Fruit fly (Drosophila melanogaster) whole organism, embryonic: ENCODE data around the gene Hexim.

Source experiments
- B-H2 ChIP-seq: fragments of 200-800 bp; sonication (Bioruptor generic); optimal IDR thresholded peaks from 2 replicates; lab custom pipeline; 2018; ENCODE audit warnings: missing biosample characterization, mild to moderate bottlenecking, missing genetic modification characterization
- CG1024 ChIP-seq: fragments of 200-800 bp; sonication (Bioruptor generic); IDR thresholded peaks from 2 replicates; pipeline ENCODE4 v1.3.6; 2022; ENCODE audit warnings: missing biosample characterization, missing genetic modification characterization
- CG10267 ChIP-seq: fragments of 200-800 bp; sonication (Bioruptor generic); optimal IDR thresholded peaks from 2 replicates; lab custom pipeline; 2018; ENCODE audit warnings: missing biosample characterization, mild to moderate bottlenecking, missing genetic modification characterization, moderate library complexity
- CG10543 ChIP-seq: fragments of 200-800 bp; sonication (Bioruptor generic); optimal IDR thresholded peaks from 3 replicates; lab custom pipeline; 2017; ENCODE audit warnings: missing biosample characterization, mild to moderate bottlenecking, missing genetic modification characterization, moderate library complexity
- CG12155 ChIP-seq: fragments of 200-800 bp; sonication (Bioruptor generic); optimal IDR thresholded peaks from 3 replicates; lab custom pipeline; 2016; ENCODE audit warnings: missing biosample characterization, missing genetic modification characterization
- CG1233 ChIP-seq: fragments of 200-800 bp; sonication (Bioruptor generic); optimal IDR thresholded peaks from 4 replicates; lab custom pipeline; 2018; ENCODE audit warnings: missing biosample characterization, mild to moderate bottlenecking, missing genetic modification characterization
- CG12744 ChIP-seq: fragments of 200-800 bp; sonication (Bioruptor generic); optimal IDR thresholded peaks from 2 replicates; lab custom pipeline; 2016; ENCODE audit warnings: missing biosample characterization, missing genetic modification characterization
- CG14050 ChIP-seq: fragments of 200-800 bp; sonication (Bioruptor generic); IDR thresholded peaks from 3 replicates; pipeline ENCODE4 v1.3.6; 2022; ENCODE audit warnings: missing biosample characterization, missing genetic modification characterization
- CG17802 ChIP-seq: fragments of 200-800 bp; sonication (Bioruptor generic); optimal IDR thresholded peaks from 2 replicates; lab custom pipeline; 2018; ENCODE audit warnings: missing biosample characterization, mild to moderate bottlenecking, missing genetic modification characterization, moderate library complexity
- CG1792 ChIP-seq: fragments of 200-800 bp; sonication (Bioruptor generic); optimal IDR thresholded peaks from 2 replicates; lab custom pipeline; 2016; ENCODE audit warnings: missing biosample characterization, missing genetic modification characterization
- CG3838 ChIP-seq: fragments of 200-800 bp; sonication (Bioruptor generic); optimal IDR thresholded peaks from 3 replicates; lab custom pipeline; 2016; ENCODE audit warnings: missing biosample characterization, missing genetic modification characterization
- CG42726 ChIP-seq: fragments of 200-800 bp; sonication (Bioruptor generic); IDR thresholded peaks from 2 replicates; pipeline ENCODE4 v1.3.6; 2022; ENCODE audit warnings: missing biosample characterization, missing genetic modification characterization; ENCODE audit not compliant: partially characterized antibody
- CG4424 ChIP-seq: fragments of 200-800 bp; sonication (Bioruptor generic); optimal IDR thresholded peaks from 3 replicates; lab custom pipeline; 2016; ENCODE audit warnings: missing biosample characterization, missing genetic modification characterization
- CG6765 ChIP-seq: fragments of 200-800 bp; sonication (Bioruptor generic); optimal IDR thresholded peaks from 3 replicates; lab custom pipeline; 2017; ENCODE audit warnings: missing biosample characterization, mild to moderate bottlenecking, missing genetic modification characterization
- CG7928 ChIP-seq: fragments of 200-800 bp; sonication (Bioruptor generic); optimal IDR thresholded peaks from 2 replicates; lab custom pipeline; 2017; ENCODE audit warnings: missing biosample characterization, mild to moderate bottlenecking, missing genetic modification characterization
- CG8765 ChIP-seq: fragments of 200-800 bp; sonication (Bioruptor generic); IDR thresholded peaks from 2 replicates; pipeline ENCODE4 v1.3.6; 2022; ENCODE audit warnings: missing biosample characterization, missing genetic modification characterization
- CG9215 ChIP-seq: fragments of 200-800 bp; sonication (Bioruptor generic); IDR thresholded peaks from 2 replicates; pipeline ENCODE4 v1.3.6; 2022; ENCODE audit warnings: missing biosample characterization, missing genetic modification characterization
- CG9609 ChIP-seq: fragments of 200-800 bp; sonication (Bioruptor generic); optimal IDR thresholded peaks from 3 replicates; lab custom pipeline; 2016; ENCODE audit warnings: missing biosample characterization, missing genetic modification characterization
- Deaf1 ChIP-seq: fragments of 200-800 bp; optimal IDR thresholded peaks from 3 replicates; lab custom pipeline; 2019; ENCODE audit warnings: missing biosample characterization, mild to moderate bottlenecking, missing genetic modification characterization, moderate library complexity
- Dip2 ChIP-seq: fragments of 200-800 bp; sonication (Bioruptor generic); IDR thresholded peaks from 2 replicates; pipeline ENCODE4 v1.3.6; 2022; ENCODE audit warnings: missing biosample characterization, missing genetic modification characterization
- Doc2 ChIP-seq: fragments of 200-800 bp; sonication (Bioruptor generic); IDR thresholded peaks from 2 replicates; pipeline ENCODE4 v1.3.6; 2022; ENCODE audit warnings: missing biosample characterization, missing genetic modification characterization
- Gug ChIP-seq: fragments of 200-800 bp; sonication (Bioruptor generic); IDR thresholded peaks from 4 replicates; pipeline ENCODE4 v1.3.6; 2022; ENCODE audit warnings: missing biosample characterization, missing genetic modification characterization
- HHEX ChIP-seq: fragments of 200-800 bp; sonication (Bioruptor generic); optimal IDR thresholded peaks from 3 replicates; lab custom pipeline; 2017; ENCODE audit warnings: missing biosample characterization, mild to moderate bottlenecking, missing genetic modification characterization, missing genetic modification reagents
- Hr51 ChIP-seq, 2 experiments: fragments of 200-800 bp; sonication (Bioruptor generic); optimal IDR thresholded peaks; 2 replicates in 1 of 2; 3 replicates in 1 of 2; lab custom pipeline; 2016 to 2018; ENCODE audit warnings: missing biosample characterization in 2 of 2, missing genetic modification characterization in 2 of 2, mild to moderate bottlenecking in 1 of 2, moderate library complexity in 1 of 2
- Hr78 ChIP-seq, 2 experiments: fragments of 200-800 bp in 1 of 2; fragments of >200 bp in 1 of 2; sonication (Bioruptor generic) in 1 of 2; optimal IDR thresholded peaks; 2 replicates each; lab custom pipeline; 2017 to 2019; ENCODE audit warnings: missing biosample characterization in 2 of 2, missing genetic modification characterization in 2 of 2, mild to moderate bottlenecking in 1 of 2, moderate library complexity in 1 of 2
- Meics ChIP-seq: fragments of 200-800 bp; sonication (Bioruptor generic); optimal IDR thresholded peaks from 2 replicates; lab custom pipeline; 2017; ENCODE audit warnings: missing biosample characterization, mild to moderate bottlenecking, missing genetic modification characterization
- NK7.1 ChIP-seq: fragments of 200-800 bp; sonication (Bioruptor generic); optimal IDR thresholded peaks from 3 replicates; lab custom pipeline; 2016; ENCODE audit warnings: missing biosample characterization, missing genetic modification characterization
- Nf-YB ChIP-seq: fragments of 200-800 bp; sonication (Bioruptor generic); optimal IDR thresholded peaks from 3 replicates; lab custom pipeline; 2019; ENCODE audit warnings: missing biosample characterization, mild to moderate bottlenecking, missing genetic modification characterization, moderate library complexity
- Spps ChIP-seq: fragments of 200-800 bp; sonication (Bioruptor generic); optimal IDR thresholded peaks from 2 replicates; lab custom pipeline; 2018; ENCODE audit warnings: missing biosample characterization, mild to moderate bottlenecking, missing genetic modification characterization
- Xbp1 ChIP-seq: fragments of 200-800 bp; sonication (Bioruptor generic); optimal IDR thresholded peaks from 3 replicates; lab custom pipeline; 2016; ENCODE audit warnings: missing biosample characterization, mild to moderate bottlenecking, missing genetic modification characterization
- ase ChIP-seq: fragments of 200-800 bp; sonication (Bioruptor generic); IDR thresholded peaks from 3 replicates; pipeline ENCODE4 v1.3.6; 2022; ENCODE audit warnings: missing biosample characterization, missing genetic modification characterization
- ato ChIP-seq: fragments of 200-800 bp; sonication (Bioruptor generic); IDR thresholded peaks from 2 replicates; pipeline ENCODE4 v1.3.6; 2022; ENCODE audit warnings: missing biosample characterization, missing genetic modification characterization; ENCODE audit not compliant: partially characterized antibody
- az2 ChIP-seq: fragments of 200-800 bp; sonication (Bioruptor generic); optimal IDR thresholded peaks from 3 replicates; lab custom pipeline; 2016; ENCODE audit warnings: missing biosample characterization, missing genetic modification characterization
- bowl ChIP-seq: fragments of 200-800 bp; sonication (Bioruptor generic); IDR thresholded peaks from 2 replicates; pipeline ENCODE4 v1.3.6; 2022; ENCODE audit warnings: missing biosample characterization, missing genetic modification characterization
- cad ChIP-seq: fragments of >200 bp; optimal IDR thresholded peaks from 2 replicates; lab custom pipeline; 2017; ENCODE audit warnings: missing biosample characterization, missing genetic modification characterization
- chn ChIP-seq: fragments of 200-800 bp; sonication (Bioruptor generic); optimal IDR thresholded peaks from 2 replicates; lab custom pipeline; 2016; ENCODE audit warnings: missing biosample characterization, missing genetic modification characterization
- ems ChIP-seq: fragments of 200-800 bp; sonication (Bioruptor generic); optimal IDR thresholded peaks from 3 replicates; lab custom pipeline; 2016; ENCODE audit warnings: missing biosample characterization, missing genetic modification characterization
- fu2 ChIP-seq: fragments of 200-800 bp; sonication (Bioruptor generic); optimal IDR thresholded peaks from 2 replicates; lab custom pipeline; 2016; ENCODE audit warnings: missing biosample characterization, missing genetic modification characterization
- gce ChIP-seq: fragments of 200-800 bp; sonication (Bioruptor generic); IDR thresholded peaks from 3 replicates; pipeline ENCODE4 v1.3.6; 2022; ENCODE audit warnings: missing biosample characterization, missing genetic modification characterization
- gfzf ChIP-seq: fragments of 200-800 bp; sonication (Bioruptor generic); optimal IDR thresholded peaks from 2 replicates; lab custom pipeline; 2016; ENCODE audit warnings: missing biosample characterization, mild to moderate bottlenecking, missing genetic modification characterization, moderate library complexity
- her ChIP-seq: fragments of 200-800 bp; sonication (Bioruptor generic); optimal IDR thresholded peaks from 2 replicates; lab custom pipeline; 2016; ENCODE audit warnings: missing biosample characterization, missing genetic modification characterization
- jigr1 ChIP-seq: fragments of 200-800 bp; sonication (Bioruptor generic); IDR thresholded peaks from 3 replicates; pipeline ENCODE4 v1.3.6; 2022; ENCODE audit warnings: missing biosample characterization, missing genetic modification characterization
- kah ChIP-seq: fragments of 200-800 bp; sonication (Bioruptor generic); optimal IDR thresholded peaks from 2 replicates; lab custom pipeline; 2018; ENCODE audit warnings: missing biosample characterization, mild to moderate bottlenecking, missing genetic modification characterization
- ken ChIP-seq: fragments of 200-800 bp; sonication (Bioruptor generic); IDR thresholded peaks from 3 replicates; pipeline ENCODE4 v1.3.6; 2022; ENCODE audit warnings: missing biosample characterization, missing genetic modification characterization
- nerfin-1 ChIP-seq: fragments of 200-800 bp; sonication (Bioruptor generic); optimal IDR thresholded peaks from 3 replicates; lab custom pipeline; 2019; ENCODE audit warnings: missing biosample characterization, mild to moderate bottlenecking, missing genetic modification characterization, moderate library complexity
- org-1 ChIP-seq: fragments of 200-800 bp; sonication (Bioruptor generic); optimal IDR thresholded peaks from 2 replicates; lab custom pipeline; 2017; ENCODE audit warnings: missing biosample characterization, missing genetic modification characterization
- pum ChIP-seq: fragments of 200-800 bp; sonication (Bioruptor generic); optimal IDR thresholded peaks from 2 replicates; lab custom pipeline; 2016; ENCODE audit warnings: missing biosample characterization, missing genetic modification characterization
- salm ChIP-seq: fragments of 200-800 bp; sonication (Bioruptor generic); optimal IDR thresholded peaks from 2 replicates; lab custom pipeline; 2018; ENCODE audit warnings: missing biosample characterization, mild to moderate bottlenecking, missing genetic modification characterization
- slou ChIP-seq: fragments of 200-800 bp; sonication (Bioruptor generic); optimal IDR thresholded peaks from 3 replicates; lab custom pipeline; 2016; ENCODE audit warnings: missing biosample characterization, missing genetic modification characterization
- zen ChIP-seq: fragments of 200-800 bp; sonication (Bioruptor generic); optimal IDR thresholded peaks from 3 replicates; lab custom pipeline; 2018; ENCODE audit warnings: missing biosample characterization, mild to moderate bottlenecking, missing genetic modification characterization, moderate library complexity

Gene Hexim

DNA sequence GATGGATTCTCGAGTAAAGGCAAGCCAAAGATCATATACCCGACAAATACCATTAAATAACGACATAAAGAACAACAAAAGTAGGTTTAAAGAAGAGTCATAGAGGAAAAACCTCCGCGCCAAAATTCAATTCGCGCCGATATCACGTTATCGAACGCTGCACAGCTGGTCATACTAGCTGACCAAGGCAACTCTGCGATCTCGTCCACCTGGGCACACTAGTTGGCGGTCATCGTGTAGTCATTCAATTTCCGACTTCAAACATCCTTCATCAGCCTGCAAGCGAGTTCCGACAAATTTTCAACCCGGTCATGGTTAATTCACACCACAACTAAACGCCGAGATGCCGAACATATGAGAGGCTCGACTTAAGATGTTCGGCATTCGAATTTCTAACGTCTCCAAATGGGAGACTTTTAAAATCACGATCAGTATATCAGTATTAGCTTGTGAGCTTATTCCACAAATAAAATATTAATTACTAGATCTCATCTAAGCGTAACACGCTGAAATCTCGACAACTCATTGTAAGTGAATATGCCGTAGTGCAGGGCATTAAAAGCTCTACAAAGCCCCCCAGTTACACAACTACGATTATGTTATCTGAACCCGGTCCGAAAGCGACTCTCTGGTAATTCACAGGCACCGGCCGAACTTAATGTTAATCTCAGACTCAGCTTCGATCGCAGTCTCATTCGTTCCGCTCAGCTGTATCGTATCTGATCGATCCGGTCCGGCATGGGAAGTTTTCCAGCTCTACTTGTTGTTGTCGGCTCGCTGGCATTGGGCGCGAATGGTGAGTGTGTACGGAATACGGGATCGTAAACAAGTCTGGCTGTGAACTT lies 2.3 kb upstream of the Hexim start, which contains the start of gene CG3505 (continued):
- peak; percentile 25 for TF ChIP-seq nerfin-1
- TF ChIP-seq Deaf1 = no peak
- TF ChIP-seq CG9609 (GFP tag; lab: Kevin White, UChicago) = no peak
- TF ChIP-seq zen (tag; lab: Kevin White, UChicago) = no peak
- 0 out of 2 replicates have a peak, but pooled peaks have one; percentile 48 for TF ChIP-seq CG42726 (GFP tag; lab: Robert Waterston, UW)
- TF ChIP-seq her (GFP tag; lab: Kevin White, UChicago) = no peak
- peak; percentile 23 for TF ChIP-seq CG10267
- no peak for TF ChIP-seq Dip2
- no peak for TF ChIP-seq CG8765 (GFP tag; lab: Robert Waterston, UW)
- TF ChIP-seq CG10543 (GFP tag; lab: Kevin White, UChicago) = peak; percentile 72
- TF ChIP-seq Gug (GFP tag; lab: Robert Waterston, UW) = no peak
- TF ChIP-seq Hr78 (GFP tag; optimal IDR thresholded peaks at IDR 0.05; lab: Kevin White, UChicago) = no peak
- TF ChIP-seq NK7.1 (GFP tag; lab: Kevin White, UChicago) = no peak
- TF ChIP-seq CG7928 (GFP tag; lab: Kevin White, UChicago) = peak; percentile 27
- TF ChIP-seq ems (GFP tag; lab: Kevin White, UChicago) = peak; percentile 30
- TF ChIP-seq CG12744 (GFP tag; lab: Kevin White, UChicago) = no peak
- no peak for TF ChIP-seq org-1 (GFP tag; lab: Kevin White, UChicago)
- no peak for TF ChIP-seq CG9215
- no peak for TF ChIP-seq Nf-YB
- TF ChIP-seq Doc2 = no peak
- no peak for TF ChIP-seq CG12155 (GFP tag; lab: Kevin White, UChicago)
- peak; percentile 70 for TF ChIP-seq HHEX (GFP tag; lab: Kevin White, UChicago)
- no peak for TF ChIP-seq Hr51 (GFP tag; optimal IDR thresholded peaks at IDR 0.05; lab: Kevin White, UChicago)
- TF ChIP-seq CG1233 (GFP tag; lab: Kevin White, UChicago) = no peak
- TF ChIP-seq B-H2 (GFP tag; lab: Kevin White, UChicago) = no peak
- TF ChIP-seq Spps = no peak
- peak; percentile 40; the same call in 1 of the 3 replicates for TF ChIP-seq ken (GFP tag; lab: Robert Waterston, UW)
- no peak for TF ChIP-seq cad (GFP tag; lab: Kevin White, UChicago)
- TF ChIP-seq fu2 (GFP tag; lab: Kevin White, UChicago) = no peak
- TF ChIP-seq az2 (GFP tag; lab: Kevin White, UChicago) = no peak
- peak; percentile 72 for TF ChIP-seq Meics (GFP tag; lab: Kevin White, UChicago)
- 0 out of 2 replicates have a peak, but pooled peaks have one; percentile 8 for TF ChIP-seq ato
- TF ChIP-seq gfzf (GFP tag; lab: Kevin White, UChicago) = peak; percentile 81
- TF ChIP-seq kah (GFP tag; lab: Kevin White, UChicago) = no peak
- TF ChIP-seq CG1024 (GFP tag; lab: Robert Waterston, UW) = no peak
- TF ChIP-seq salm (tag; lab: Kevin White, UChicago) = no peak
- TF ChIP-seq pum (GFP tag; lab: Kevin White, UChicago) = peak; percentile 38
- no peak for TF ChIP-seq CG1792 (GFP tag; lab: Kevin White, UChicago)
- no peak for TF ChIP-seq slou
- no peak for TF ChIP-seq jigr1 (GFP tag; lab: Robert Waterston, UW)
- TF ChIP-seq Xbp1 (GFP tag; lab: Kevin White, UChicago) = no peak
- no peak for TF ChIP-seq CG6765 (GFP tag; lab: Kevin White, UChicago)
- no peak for TF ChIP-seq CG17802 (tag; lab: Kevin White, UChicago)
- no peak for TF ChIP-seq CG14050 (GFP tag; lab: Robert Waterston, UW)
- TF ChIP-seq CG4424 (GFP tag; lab: Kevin White, UChicago) = no peak
- no peak for TF ChIP-seq bowl (GFP tag; lab: Robert Waterston, UW)
- no peak for TF ChIP-seq CG3838 (GFP tag; lab: Kevin White, UChicago)
- TF ChIP-seq gce (GFP tag; lab: Robert Waterston, UW) = no peak
- no peak for TF ChIP-seq chn (GFP tag; lab: Kevin White, UChicago)
- TF ChIP-seq ase (GFP tag; lab: Robert Waterston, UW) = no peak
